Fruit fly (Drosophila melanogaster) whole organism, embryonic: ENCODE results near the gene udt.

Experiments used
- Antp ChIP-seq: fragments of 200-800 bp; sonication (Bioruptor generic); optimal IDR thresholded peaks from 3 replicates; lab custom pipeline; 2016; ENCODE audit warnings: missing biosample characterization, missing genetic modification characterization
- CG10147 ChIP-seq: fragments of 200-800 bp; sonication (Bioruptor generic); optimal IDR thresholded peaks from 2 replicates; lab custom pipeline; 2019; ENCODE audit warnings: missing biosample characterization, mild to moderate bottlenecking, missing genetic modification characterization, moderate library complexity
- CG10209 ChIP-seq: fragments of 200-800 bp; sonication (Bioruptor generic); optimal IDR thresholded peaks from 3 replicates; lab custom pipeline; 2017; ENCODE audit warnings: missing biosample characterization, mild to moderate bottlenecking, missing genetic modification characterization, missing genetic modification reagents
- CG10274 ChIP-seq: fragments of 200-800 bp; sonication (Bioruptor generic); optimal IDR thresholded peaks from 3 replicates; lab custom pipeline; 2017; ENCODE audit warnings: missing biosample characterization, mild to moderate bottlenecking, missing genetic modification characterization
- CG10654 ChIP-seq: fragments of 200-800 bp; sonication (Bioruptor generic); optimal IDR thresholded peaks from 2 replicates; lab custom pipeline; 2016; ENCODE audit warnings: missing biosample characterization, missing genetic modification characterization
- CG12219 ChIP-seq: fragments of 200-800 bp; sonication (Bioruptor generic); optimal IDR thresholded peaks from 3 replicates; lab custom pipeline; 2018; ENCODE audit warnings: missing biosample characterization, mild to moderate bottlenecking, missing genetic modification characterization
- CG14860 ChIP-seq: fragments of 200-800 bp; sonication (Bioruptor generic); IDR thresholded peaks from 3 replicates; pipeline ENCODE4 v1.3.6; 2022; ENCODE audit warnings: missing biosample characterization, missing genetic modification characterization; ENCODE audit not compliant: partially characterized antibody
- CG17802 ChIP-seq: fragments of 200-800 bp; sonication (Bioruptor generic); optimal IDR thresholded peaks from 2 replicates; lab custom pipeline; 2018; ENCODE audit warnings: missing biosample characterization, mild to moderate bottlenecking, missing genetic modification characterization, moderate library complexity
- CG17829 ChIP-seq: fragments of 200-800 bp; optimal IDR thresholded peaks from 2 replicates; lab custom pipeline; 2019; ENCODE audit warnings: missing biosample characterization, mild to moderate bottlenecking, missing genetic modification characterization, moderate library complexity
- CG2129 ChIP-seq: fragments of 200-800 bp; sonication (Bioruptor generic); IDR thresholded peaks from 2 replicates; pipeline ENCODE4 v1.3.6; 2022; ENCODE audit warnings: missing biosample characterization, missing genetic modification characterization; ENCODE audit not compliant: partially characterized antibody
- CG30020 ChIP-seq: fragments of 200-800 bp; optimal IDR thresholded peaks from 2 replicates; lab custom pipeline; 2019; ENCODE audit warnings: missing biosample characterization, mild to moderate bottlenecking, missing genetic modification characterization, moderate library complexity
- CG30403 ChIP-seq: fragments of 200-800 bp; sonication (Bioruptor generic); optimal IDR thresholded peaks from 3 replicates; lab custom pipeline; 2016; ENCODE audit warnings: missing biosample characterization, missing genetic modification characterization
- CG31441 ChIP-seq: fragments of 200-800 bp; sonication (Bioruptor generic); IDR thresholded peaks from 2 replicates; pipeline ENCODE4 v1.3.6; 2022; ENCODE audit warnings: missing biosample characterization, missing genetic modification characterization
- CG4328 ChIP-seq: fragments of 200-800 bp; sonication (Bioruptor generic); optimal IDR thresholded peaks from 3 replicates; lab custom pipeline; 2017; ENCODE audit warnings: missing biosample characterization, missing genetic modification reagents, missing genetic modification characterization
- CG6765 ChIP-seq: fragments of 200-800 bp; sonication (Bioruptor generic); optimal IDR thresholded peaks from 3 replicates; lab custom pipeline; 2017; ENCODE audit warnings: missing biosample characterization, mild to moderate bottlenecking, missing genetic modification characterization
- CG7745 ChIP-seq: fragments of 200-800 bp; sonication (Bioruptor generic); optimal IDR thresholded peaks from 2 replicates; lab custom pipeline; 2018; ENCODE audit warnings: missing biosample characterization, mild to moderate bottlenecking, missing genetic modification characterization, moderate library complexity
- CG8281 ChIP-seq: fragments of 200-800 bp; sonication (Bioruptor generic); optimal IDR thresholded peaks from 2 replicates; lab custom pipeline; 2018; ENCODE audit warnings: missing biosample characterization, mild to moderate bottlenecking, missing genetic modification characterization, moderate library complexity
- CG9797 ChIP-seq: fragments of 200-800 bp; sonication (Bioruptor generic); optimal IDR thresholded peaks from 3 replicates; lab custom pipeline; 2018; ENCODE audit warnings: missing biosample characterization, mild to moderate bottlenecking, missing genetic modification characterization
- CTCF ChIP-seq: fragments of 200-800 bp; sonication (Bioruptor generic); optimal IDR thresholded peaks from 2 replicates; lab custom pipeline; 2017; ENCODE audit warnings: missing biosample characterization, mild to moderate bottlenecking, missing genetic modification characterization, moderate library complexity
- Gsc ChIP-seq: fragments of 200-800 bp; sonication (Bioruptor generic); IDR thresholded peaks from 2 replicates; pipeline ENCODE4 v1.3.6; 2022; ENCODE audit warnings: missing biosample characterization, missing genetic modification characterization
- HmgZ ChIP-seq: fragments of 200-800 bp; sonication (Bioruptor generic); optimal IDR thresholded peaks from 2 replicates; lab custom pipeline; 2018; ENCODE audit warnings: missing biosample characterization, mild to moderate bottlenecking, missing genetic modification characterization
- MESR4 ChIP-seq: fragments of 200-800 bp; sonication (Bioruptor generic); optimal IDR thresholded peaks from 2 replicates; lab custom pipeline; 2018; ENCODE audit warnings: missing biosample characterization, mild to moderate bottlenecking, missing genetic modification characterization, moderate library complexity
- NfI ChIP-seq: fragments of 200-800 bp; sonication (Bioruptor generic); optimal IDR thresholded peaks from 3 replicates; lab custom pipeline; 2018; ENCODE audit warnings: missing biosample characterization, mild to moderate bottlenecking, missing genetic modification characterization, moderate library complexity
- Opbp ChIP-seq: fragments of 200-800 bp; sonication (Bioruptor generic); IDR thresholded peaks from 3 replicates; pipeline ENCODE4 v1.3.6; 2022; ENCODE audit warnings: missing biosample characterization, missing genetic modification characterization; ENCODE audit not compliant: partially characterized antibody
- PHDP ChIP-seq: fragments of 200-800 bp; sonication (Bioruptor generic); optimal IDR thresholded peaks from 3 replicates; lab custom pipeline; 2018; ENCODE audit warnings: missing biosample characterization, mild to moderate bottlenecking, missing genetic modification characterization, moderate library complexity
- Ravus ChIP-seq: fragments of 200-800 bp; sonication (Bioruptor generic); IDR thresholded peaks from 2 replicates; pipeline ENCODE4 v1.3.6; 2022; ENCODE audit warnings: missing biosample characterization, missing genetic modification characterization
- Spps ChIP-seq: fragments of 200-800 bp; sonication (Bioruptor generic); optimal IDR thresholded peaks from 2 replicates; lab custom pipeline; 2018; ENCODE audit warnings: missing biosample characterization, mild to moderate bottlenecking, missing genetic modification characterization
- Ssrp ChIP-seq: fragments of 200-800 bp; sonication (Bioruptor generic); optimal IDR thresholded peaks from 2 replicates; lab custom pipeline; 2018; ENCODE audit warnings: missing biosample characterization, mild to moderate bottlenecking, missing genetic modification characterization, moderate library complexity
- TFAM ChIP-seq: fragments of 200-800 bp; sonication (Bioruptor generic); optimal IDR thresholded peaks from 2 replicates; lab custom pipeline; 2017; ENCODE audit warnings: missing biosample characterization, missing genetic modification characterization, inconsistent platforms
- bab2 ChIP-seq: fragments of 200-800 bp; sonication (Bioruptor generic); optimal IDR thresholded peaks from 2 replicates; lab custom pipeline; 2016; ENCODE audit warnings: missing biosample characterization, missing genetic modification characterization
- br ChIP-seq: fragments of >200 bp; optimal IDR thresholded peaks from 2 replicates; lab custom pipeline; 2017
- cato ChIP-seq: fragments of 200-800 bp; sonication (Bioruptor generic); optimal IDR thresholded peaks from 2 replicates; lab custom pipeline; 2016; ENCODE audit warnings: missing biosample characterization, missing genetic modification characterization, borderline replicate concordance
- chinmo ChIP-seq: fragments of 200-800 bp; sonication (Bioruptor generic); IDR thresholded peaks from 4 replicates; pipeline ENCODE4 v1.3.6; 2022; ENCODE audit warnings: missing biosample characterization, missing genetic modification characterization; ENCODE audit not compliant: partially characterized antibody
- eve ChIP-seq, 2 experiments: fragments of >200 bp; optimal IDR thresholded peaks; 2 replicates each; lab custom pipeline; 2017; ENCODE audit warnings: missing biosample characterization in 2 of 2, missing genetic modification characterization in 2 of 2
- gcm ChIP-seq: fragments of 200-800 bp; sonication (Bioruptor generic); optimal IDR thresholded peaks from 2 replicates; lab custom pipeline; 2019; ENCODE audit warnings: missing biosample characterization, mild to moderate bottlenecking, missing genetic modification characterization, moderate library complexity
- gsb ChIP-seq: fragments of 200-800 bp; sonication (Bioruptor generic); IDR thresholded peaks from 2 replicates; pipeline ENCODE4 v1.3.6; 2022; ENCODE audit warnings: missing biosample characterization, missing genetic modification characterization
- hbn ChIP-seq: fragments of 200-800 bp; sonication (Bioruptor generic); IDR thresholded peaks from 2 replicates; pipeline ENCODE4 v1.3.6; 2022; ENCODE audit warnings: missing biosample characterization, missing genetic modification characterization; ENCODE audit not compliant: partially characterized antibody
- inv ChIP-seq: fragments of 200-800 bp; sonication (Bioruptor generic); IDR thresholded peaks from 2 replicates; pipeline ENCODE4 v1.3.6; 2022; ENCODE audit warnings: missing biosample characterization, missing genetic modification characterization; ENCODE audit not compliant: partially characterized antibody
- ken ChIP-seq: fragments of 200-800 bp; sonication (Bioruptor generic); IDR thresholded peaks from 3 replicates; pipeline ENCODE4 v1.3.6; 2022; ENCODE audit warnings: missing biosample characterization, missing genetic modification characterization
- knrl ChIP-seq: fragments of 200-800 bp; sonication (Bioruptor generic); IDR thresholded peaks from 3 replicates; pipeline ENCODE4 v1.3.6; 2022; ENCODE audit warnings: missing biosample characterization, missing genetic modification characterization; ENCODE audit not compliant: partially characterized antibody
- lmd ChIP-seq: fragments of 200-800 bp; sonication (Bioruptor generic); IDR thresholded peaks from 2 replicates; pipeline ENCODE4 v1.3.6; 2022; ENCODE audit warnings: missing biosample characterization, missing genetic modification characterization
- mam ChIP-seq: fragments of 200-800 bp; sonication (Bioruptor generic); optimal IDR thresholded peaks from 3 replicates; lab custom pipeline; 2016; ENCODE audit warnings: missing biosample characterization, missing genetic modification characterization
- pb ChIP-seq: fragments of 200-800 bp; sonication (Bioruptor generic); optimal IDR thresholded peaks from 3 replicates; lab custom pipeline; 2016; ENCODE audit warnings: missing biosample characterization, missing genetic modification characterization
- prd ChIP-seq, 3 experiments: fragments of >200 bp in 2 of 3; fragments of 200-800 bp in 1 of 3; sonication (Bioruptor generic) in 1 of 3; optimal IDR thresholded peaks in 2 of 3; IDR thresholded peaks in 1 of 3; 2 replicates in 2 of 3; 3 replicates in 1 of 3; pipeline versions ENCODE4 v1.3.6 to Lab custom; 2017 to 2022; ENCODE audit warnings: missing biosample characterization in 1 of 3, missing genetic modification characterization in 1 of 3
- pros ChIP-seq: fragments of 200-800 bp; sonication (Bioruptor generic); optimal IDR thresholded peaks from 3 replicates; lab custom pipeline; 2019; ENCODE audit warnings: missing biosample characterization, mild to moderate bottlenecking, missing genetic modification characterization, moderate library complexity
- sc ChIP-seq, 3 experiments: fragments of >200 bp in 2 of 3; fragments of 200-800 bp in 1 of 3; sonication (Bioruptor generic) in 1 of 3; optimal IDR thresholded peaks; 2 replicates in 2 of 3; 3 replicates in 1 of 3; lab custom pipeline; 2017; ENCODE audit warnings: mild to moderate bottlenecking in 1 of 3, missing biosample characterization in 1 of 3, missing genetic modification characterization in 1 of 3, missing genetic modification reagents in 1 of 3
- so ChIP-seq: fragments of 200-800 bp; sonication (Bioruptor generic); IDR thresholded peaks from 3 replicates; pipeline ENCODE4 v1.3.6; 2022; ENCODE audit warnings: missing biosample characterization, missing genetic modification characterization
- sob ChIP-seq: fragments of 200-800 bp; sonication (Bioruptor generic); IDR thresholded peaks from 2 replicates; pipeline ENCODE4 v1.3.6; 2022; ENCODE audit warnings: missing biosample characterization, missing genetic modification characterization
- vnd ChIP-seq: fragments of 200-800 bp; sonication (Bioruptor generic); IDR thresholded peaks from 3 replicates; pipeline ENCODE4 v1.3.6; 2022; ENCODE audit warnings: missing biosample characterization, missing genetic modification characterization; ENCODE audit not compliant: partially characterized antibody

Gene udt

dm6 chr3R:23752728-23753127 is 10.3 kb downstream of the udt start, which contains the start of the genes RanBP3 and Rpt5 (continued):
- TF ChIP-seq CG6765 (GFP tag; lab: Kevin White, UChicago): peak; percentile 26
- no peak for TF ChIP-seq CG8281
- no peak for TF ChIP-seq CG17802 (tag; lab: Kevin White, UChicago)
- peak; percentile 21 for TF ChIP-seq bab2 (GFP tag; lab: Kevin White, UChicago)
- no peak for TF ChIP-seq Ssrp (tag; lab: Kevin White, UChicago)
- peak; percentile 36 for TF ChIP-seq pb (GFP tag; lab: Kevin White, UChicago)
- TF ChIP-seq so (GFP tag; lab: Robert Waterston, UW): no peak
- peak; percentile 70 for TF ChIP-seq inv (GFP tag; lab: Robert Waterston, UW)
- TF ChIP-seq PHDP: no peak
- peak; percentile 55 for TF ChIP-seq CG10209 (GFP tag; lab: Kevin White, UChicago)
- peak; percentile 44 for TF ChIP-seq CTCF (GFP tag; lab: Kevin White, UChicago)
- no peak for TF ChIP-seq CG10654 (GFP tag; lab: Kevin White, UChicago)
- no peak for TF ChIP-seq CG7745 (tag; lab: Kevin White, UChicago)
- no peak for TF ChIP-seq CG31441 (GFP tag; lab: Robert Waterston, UW)
- TF ChIP-seq Antp (GFP tag; lab: Kevin White, UChicago): peak; percentile 61
- TF ChIP-seq CG30020 (tag; lab: Kevin White, UChicago): no peak
- TF ChIP-seq gcm (GFP tag; lab: Kevin White, UChicago): no peak
- TF ChIP-seq pros (GFP tag; lab: Kevin White, UChicago): no peak
- peak; percentile 69; the same call in 1 of the 4 replicates for TF ChIP-seq chinmo
- peak; percentile 90 for TF ChIP-seq Opbp (GFP tag; lab: Robert Waterston, UW)
- TF ChIP-seq hbn (GFP tag; lab: Robert Waterston, UW): peak; percentile 80
- TF ChIP-seq ken (GFP tag; lab: Robert Waterston, UW): peak; percentile 62; the same call in 1 of the 3 replicates
- no peak for TF ChIP-seq Ravus (GFP tag; lab: Robert Waterston, UW)
- TF ChIP-seq br (lab: Kevin White, UChicago): no peak
- TF ChIP-seq Gsc (GFP tag; lab: Robert Waterston, UW): no peak
- peak; percentile 63 for TF ChIP-seq vnd (GFP tag; lab: Robert Waterston, UW)
- peak; percentile 61 for TF ChIP-seq CG30403 (GFP tag; lab: Kevin White, UChicago)
- no peak for TF ChIP-seq Spps
- TF ChIP-seq CG17829: peak; percentile 50
- TF ChIP-seq CG10274 (GFP tag; lab: Kevin White, UChicago): no peak
- peak; percentile 69 for TF ChIP-seq CG14860 (GFP tag; lab: Robert Waterston, UW)
- TF ChIP-seq CG10147 (GFP tag; lab: Kevin White, UChicago): peak; percentile 10
- TF ChIP-seq sob (GFP tag; lab: Robert Waterston, UW): peak; percentile 90
- peak; percentile 73 for TF ChIP-seq mam (GFP tag; lab: Kevin White, UChicago)
- peak; percentile 89 for TF ChIP-seq HmgZ
- no peak for TF ChIP-seq sc (optimal IDR thresholded peaks at IDR 0.05; lab: Kevin White, UChicago)
- TF ChIP-seq sc (GFP tag; optimal IDR thresholded peaks at IDR 0.05; lab: Kevin White, UChicago): no peak
- TF ChIP-seq eve (GFP tag; optimal IDR thresholded peaks at IDR 0.05; lab: Kevin White, UChicago): no peak
- peak; percentile 89 for TF ChIP-seq MESR4 (GFP tag; lab: Kevin White, UChicago)
- TF ChIP-seq lmd (GFP tag; lab: Robert Waterston, UW): peak; percentile 8; the same call in 1 of the 2 replicates
- peak; percentile 62 for TF ChIP-seq NfI
- peak; percentile 46; the same call in 1 of the 2 replicates for TF ChIP-seq CG2129 (GFP tag; lab: Robert Waterston, UW)
- no peak for TF ChIP-seq cato (GFP tag; lab: Kevin White, UChicago)
- no peak for TF ChIP-seq CG4328 (GFP tag; lab: Kevin White, UChicago)
- peak; percentile 40 for TF ChIP-seq CG9797 (GFP tag; lab: Kevin White, UChicago)
- no peak for TF ChIP-seq prd (optimal IDR thresholded peaks at IDR 0.05; lab: Kevin White, UChicago)
- peak; percentile 48; the same call in 2 of the 3 replicates for TF ChIP-seq prd (GFP tag; IDR thresholded peaks at IDR 0.05; lab: Robert Waterston, UW)
- TF ChIP-seq knrl (GFP tag; lab: Robert Waterston, UW): peak; percentile 75
- TF ChIP-seq TFAM (GFP tag; lab: Kevin White, UChicago): no peak
- TF ChIP-seq CG12219 (GFP tag; lab: Kevin White, UChicago): no peak
- TF ChIP-seq gsb: no peak
